Fruit fly (Drosophila melanogaster): ENCODE results near the gene plh.
A peak's percentile ranks its signal among the peaks of the same experiment; 100 is the strongest.

plh gene

dm6 chr3R:5015168-5015567, 4.3 kb upstream of the plh start (continued):
- TF ChIP-seq chn (GFP tag; optimal IDR thresholded peaks at IDR 0.05), result no peak
- no peak for TF ChIP-seq CG15073 (GFP tag; optimal IDR thresholded peaks at IDR 0.05)
- TF ChIP-seq crol (GFP tag; IDR thresholded peaks at IDR 0.05), result no peak
- TF ChIP-seq exex (tag; optimal IDR thresholded peaks at IDR 0.05), result no peak
- TF ChIP-seq E2f2 (GFP tag; IDR thresholded peaks at IDR 0.05), result peak; percentile 39; the same call in 1 of the 2 replicates
- no peak for TF ChIP-seq CG4404 (GFP tag; IDR thresholded peaks at IDR 0.05)
- no peak for TF ChIP-seq CG10959 (GFP tag; IDR thresholded peaks at IDR 0.05)
- no peak for TF ChIP-seq Camta (GFP tag; optimal IDR thresholded peaks at IDR 0.05)
- TF ChIP-seq emc (GFP tag; optimal IDR thresholded peaks at IDR 0.05), result no peak
- no peak for TF ChIP-seq CG1792 (GFP tag; optimal IDR thresholded peaks at IDR 0.05)
- TF ChIP-seq nerfin-1 (tag; optimal IDR thresholded peaks at IDR 0.05), result peak; percentile 19
- TF ChIP-seq Dip2 (GFP tag; IDR thresholded peaks at IDR 0.05), result no peak
- TF ChIP-seq CG8089 (GFP tag; optimal IDR thresholded peaks at IDR 0.05), result no peak
- TF ChIP-seq Tbp (GFP tag; optimal IDR thresholded peaks at IDR 0.05), result no peak
- TF ChIP-seq B-H1 (GFP tag; IDR thresholded peaks at IDR 0.05), result peak; percentile 24; the same call in 1 of the 3 replicates
- TF ChIP-seq trh (GFP tag; optimal IDR thresholded peaks at IDR 0.05), result no peak
- peak; percentile 67 for TF ChIP-seq Sox102F (GFP tag; optimal IDR thresholded peaks at IDR 0.05)
- TF ChIP-seq lov (optimal IDR thresholded peaks at IDR 0.05), result no peak
- TF ChIP-seq lov (GFP tag; IDR thresholded peaks at IDR 0.05), result no peak
- TF ChIP-seq chm (GFP tag; IDR thresholded peaks at IDR 0.05), result no peak
- peak; percentile 15 for TF ChIP-seq pfk (GFP tag; optimal IDR thresholded peaks at IDR 0.05)
- TF ChIP-seq gsb-n (tag; optimal IDR thresholded peaks at IDR 0.05), result peak; percentile 51
- peak; percentile 85 for TF ChIP-seq CG7987 (GFP tag; optimal IDR thresholded peaks at IDR 0.05)
- TF ChIP-seq CG12104 (GFP tag; optimal IDR thresholded peaks at IDR 0.05), result peak; percentile 9
- peak; percentile 70 for TF ChIP-seq CG31365 (tag; optimal IDR thresholded peaks at IDR 0.05)
- no peak for TF ChIP-seq CG7745 (tag; optimal IDR thresholded peaks at IDR 0.05)
- TF ChIP-seq vvl (GFP tag; IDR thresholded peaks at IDR 0.05), result peak; percentile 59; the same call in 1 of the 2 replicates
- TF ChIP-seq crp (GFP tag; optimal IDR thresholded peaks at IDR 0.05), result no peak
- TF ChIP-seq CG17612 (GFP tag; IDR thresholded peaks at IDR 0.05), result no peak
- no peak for TF ChIP-seq CG10565 (GFP tag; optimal IDR thresholded peaks at IDR 0.05)
- TF ChIP-seq CG18476 (GFP tag; optimal IDR thresholded peaks at IDR 0.05), result peak; percentile 40
- no peak for TF ChIP-seq Rx (GFP tag; IDR thresholded peaks at IDR 0.05)
- peak; percentile 58 for TF ChIP-seq dmrt99B (tag; optimal IDR thresholded peaks at IDR 0.05)
- TF ChIP-seq p53 (GFP tag; optimal IDR thresholded peaks at IDR 0.05), result no peak
- TF ChIP-seq Atf3 (GFP tag; optimal IDR thresholded peaks at IDR 0.05), result no peak
- TF ChIP-seq hth (optimal IDR thresholded peaks at IDR 0.05), result no peak
- no peak for TF ChIP-seq CG17802 (tag; optimal IDR thresholded peaks at IDR 0.05)
- peak; percentile 31; the same call in 1 of the 2 replicates for TF ChIP-seq CG31441 (GFP tag; IDR thresholded peaks at IDR 0.05)
- no peak for TF ChIP-seq CG43689 (GFP tag; IDR thresholded peaks at IDR 0.05)
- TF ChIP-seq oc (tag; optimal IDR thresholded peaks at IDR 0.05), result no peak
- TF ChIP-seq CG8944 (GFP tag; optimal IDR thresholded peaks at IDR 0.05), result no peak
- TF ChIP-seq chif (GFP tag; optimal IDR thresholded peaks at IDR 0.05), result no peak
- 0 out of 2 replicates have a peak, but pooled peaks have one; percentile 40 for TF ChIP-seq CG5953 (GFP tag; IDR thresholded peaks at IDR 0.05)
- TF ChIP-seq fu2 (GFP tag; optimal IDR thresholded peaks at IDR 0.05), result no peak
- no peak for TF ChIP-seq pan (optimal IDR thresholded peaks at IDR 0.05)
- peak in 1 of 2 experiments; percentile 52 for TF ChIP-seq pan (GFP tag; optimal IDR thresholded peaks at IDR 0.05 in 1 of 2, IDR thresholded peaks at IDR 0.05 in 1 of 2)
- TF ChIP-seq Dfd (GFP tag; optimal IDR thresholded peaks at IDR 0.05), result no peak
- peak; percentile 66 for TF ChIP-seq scrt (GFP tag; optimal IDR thresholded peaks at IDR 0.05)
- TF ChIP-seq CG31388 (GFP tag; optimal IDR thresholded peaks at IDR 0.05), result no peak
- peak; percentile 26 for TF ChIP-seq CG12219 (GFP tag; optimal IDR thresholded peaks at IDR 0.05)
- TF ChIP-seq CG18764 (GFP tag; optimal IDR thresholded peaks at IDR 0.05), result peak; percentile 46
- no peak for TF ChIP-seq pita (GFP tag; optimal IDR thresholded peaks at IDR 0.05)
- TF ChIP-seq B-H2 (GFP tag; optimal IDR thresholded peaks at IDR 0.05), result peak; percentile 30
